Worm (Caenorhabditis elegans): ENCODE data around the gene pig-1.

The pig-1 gene

ce11 chrIV:460614-461079 lies 58.6 kb downstream of the pig-1 start, which contains the start of gene M04G7.2:
Gene M04G7.2 (minus strand): TSS chrIV:461029.
- TF ChIP-seq mab-5 (tag; optimal IDR thresholded peaks at IDR 0.05) (no peak), lsy-2 (tag; optimal IDR thresholded peaks at IDR 0.05) (no peak), bed-3 (GFP tag; optimal IDR thresholded peaks at IDR 0.05) (no peak), pha-4 (tag; optimal IDR thresholded peaks at IDR 0.05) (no peak), unc-62 (GFP tag; optimal IDR thresholded peaks at IDR 0.05) (no peak), nhr-237 (tag; optimal IDR thresholded peaks at IDR 0.05) (no peak), nhr-2 (tag; optimal IDR thresholded peaks at IDR 0.05) (no peak), nhr-28 (tag; optimal IDR thresholded peaks at IDR 0.05) (no peak), sem-2 (GFP tag; optimal IDR thresholded peaks at IDR 0.05) (no peak), hlh-1 (tag; optimal IDR thresholded peaks at IDR 0.05) (no peak), blmp-1 (tag; optimal IDR thresholded peaks at IDR 0.05) (no peak), lin-32 (GFP tag; optimal IDR thresholded peaks at IDR 0.05) (no peak), nhr-76 (tag; optimal IDR thresholded peaks at IDR 0.05) (no peak), ztf-11 (tag; optimal IDR thresholded peaks at IDR 0.05) (no peak), lin-13 (tag; optimal IDR thresholded peaks at IDR 0.05) (no peak), elt-1 (tag; optimal IDR thresholded peaks at IDR 0.05; ENCODE audit: borderline replicate concordance, insufficient read depth) (no peak), cnd-1 (tag; optimal IDR thresholded peaks at IDR 0.05) (no peak), ceh-43 (GFP tag; optimal IDR thresholded peaks at IDR 0.05) (no peak)
